Fruit fly (Drosophila melanogaster): Measurements from ENCODE around the gene CG33645.

The CG33645 gene

dm6 chr2L:13514262-13514937 lies 18.2 kb upstream of the CG33645 start (continued):
- no peak for TF ChIP-seq Gsc (GFP tag; IDR thresholded peaks at IDR 0.05)
- TF ChIP-seq CG6272 (GFP tag; IDR thresholded peaks at IDR 0.05): peak; percentile 52
- TF ChIP-seq Adf1 (GFP tag; IDR thresholded peaks at IDR 0.05): peak; percentile 49; the same call in 1 of the 2 replicates
- TF ChIP-seq Xbp1 (GFP tag; optimal IDR thresholded peaks at IDR 0.05): no peak
- no peak for TF ChIP-seq CG17328 (GFP tag; IDR thresholded peaks at IDR 0.05)
- peak; percentile 65 for TF ChIP-seq HLH3B (GFP tag; IDR thresholded peaks at IDR 0.05)
- TF ChIP-seq Camta (GFP tag; optimal IDR thresholded peaks at IDR 0.05): no peak
- TF ChIP-seq CG10267 (tag; optimal IDR thresholded peaks at IDR 0.05): no peak
- TF ChIP-seq fru (optimal IDR thresholded peaks at IDR 0.05): no peak
- TF ChIP-seq CG31224 (GFP tag; IDR thresholded peaks at IDR 0.05): peak; percentile 65
- TF ChIP-seq CG2116 (GFP tag; optimal IDR thresholded peaks at IDR 0.05): no peak
- peak; percentile 73 for TF ChIP-seq Deaf1 (tag; optimal IDR thresholded peaks at IDR 0.05)
- TF ChIP-seq seq (GFP tag; IDR thresholded peaks at IDR 0.05): peak; percentile 44; the same call in 1 of the 2 replicates
- TF ChIP-seq CG4820 (GFP tag; optimal IDR thresholded peaks at IDR 0.05): no peak
- TF ChIP-seq HHEX (GFP tag; optimal IDR thresholded peaks at IDR 0.05): no peak
- peak; percentile 80 for TF ChIP-seq Hmr (GFP tag; optimal IDR thresholded peaks at IDR 0.05)
- no peak for TF ChIP-seq pfk (GFP tag; optimal IDR thresholded peaks at IDR 0.05)
- no peak for TF ChIP-seq Bteb2 (GFP tag; optimal IDR thresholded peaks at IDR 0.05)
- TF ChIP-seq CG18262 (tag; optimal IDR thresholded peaks at IDR 0.05): no peak
- peak; percentile 32 for TF ChIP-seq pho (GFP tag; optimal IDR thresholded peaks at IDR 0.05)
- TF ChIP-seq dmrt99B (tag; optimal IDR thresholded peaks at IDR 0.05): peak; percentile 18
- no peak for TF ChIP-seq CG4707 (GFP tag; optimal IDR thresholded peaks at IDR 0.05)
- peak; percentile 52 for TF ChIP-seq tio (GFP tag; optimal IDR thresholded peaks at IDR 0.05)
- peak; percentile 27 for TF ChIP-seq CG7928 (GFP tag; optimal IDR thresholded peaks at IDR 0.05)
- TF ChIP-seq eyg (GFP tag; optimal IDR thresholded peaks at IDR 0.05): no peak
- TF ChIP-seq tna (GFP tag; IDR thresholded peaks at IDR 0.05; ENCODE audit: partially characterized antibody): no peak
- no peak for TF ChIP-seq CG12942 (GFP tag; optimal IDR thresholded peaks at IDR 0.05)
- TF ChIP-seq CG13775 (GFP tag; optimal IDR thresholded peaks at IDR 0.05): peak; percentile 56
- peak; percentile 89 for TF ChIP-seq sr (GFP tag; IDR thresholded peaks at IDR 0.05)
- peak; percentile 48 for TF ChIP-seq ATbp (GFP tag; optimal IDR thresholded peaks at IDR 0.05)
- TF ChIP-seq E2f2 (GFP tag; IDR thresholded peaks at IDR 0.05): peak; percentile 45; the same call in 1 of the 2 replicates
- TF ChIP-seq Bgb (GFP tag; IDR thresholded peaks at IDR 0.05; ENCODE audit: partially characterized antibody): no peak
- no peak for TF ChIP-seq CG4854 (GFP tag; optimal IDR thresholded peaks at IDR 0.05)
- no peak for TF ChIP-seq CG3995 (GFP tag; optimal IDR thresholded peaks at IDR 0.05)
- peak; percentile 38; the same call in 1 of the 2 replicates for TF ChIP-seq ssp (GFP tag; IDR thresholded peaks at IDR 0.05)
- TF ChIP-seq Lim3 (GFP tag; IDR thresholded peaks at IDR 0.05): no peak
- peak; percentile 67 for TF ChIP-seq Meics (GFP tag; optimal IDR thresholded peaks at IDR 0.05)
- no peak for TF ChIP-seq CG4730 (GFP tag; IDR thresholded peaks at IDR 0.05)
- peak; percentile 64 for TF ChIP-seq ttk (GFP tag; IDR thresholded peaks at IDR 0.05)
- no peak for TF ChIP-seq CG2129 (GFP tag; IDR thresholded peaks at IDR 0.05; ENCODE audit: partially characterized antibody)
- no peak for TF ChIP-seq CG17568 (GFP tag; optimal IDR thresholded peaks at IDR 0.05)
- TF ChIP-seq tll (GFP tag; optimal IDR thresholded peaks at IDR 0.05): no peak
- peak; percentile 92 for TF ChIP-seq cwo (GFP tag; optimal IDR thresholded peaks at IDR 0.05)
- no peak for TF ChIP-seq CG8281 (tag; optimal IDR thresholded peaks at IDR 0.05)
- TF ChIP-seq Atf-2 (GFP tag; optimal IDR thresholded peaks at IDR 0.05): no peak
- TF ChIP-seq zen2 (GFP tag; IDR thresholded peaks at IDR 0.05; ENCODE audit: partially characterized antibody): no peak
- TF ChIP-seq CG6175 (GFP tag; IDR thresholded peaks at IDR 0.05): peak; percentile 99
- TF ChIP-seq wor (GFP tag; IDR thresholded peaks at IDR 0.05): peak; percentile 53
- no peak for TF ChIP-seq da (GFP tag; optimal IDR thresholded peaks at IDR 0.05)
- no peak for TF ChIP-seq D19A (tag; optimal IDR thresholded peaks at IDR 0.05)
